Fruit fly (Drosophila melanogaster) whole organism, wandering third instar larva: ENCODE results near the gene Prosalpha4T1.
A peak's percentile ranks its signal among the peaks of the same experiment; 100 is the strongest.

Experiments
- Abd-B ChIP-seq: fragments of >200 bp; optimal IDR thresholded peaks from 2 replicates; lab custom pipeline; 2017; ENCODE audit warnings: missing biosample characterization, missing genetic modification characterization
- CG32264 ChIP-seq: fragments of 200-800 bp; sonication (Bioruptor generic); optimal IDR thresholded peaks from 2 replicates; lab custom pipeline; 2016; ENCODE audit warnings: missing biosample characterization, missing genetic modification characterization
- CG9705 ChIP-seq: fragments of 200-800 bp; sonication (Bioruptor generic); optimal IDR thresholded peaks from 2 replicates; lab custom pipeline; 2018; ENCODE audit warnings: missing biosample characterization, mild to moderate bottlenecking, missing genetic modification characterization
- CrebA ChIP-seq: fragments of 200-800 bp; sonication (Bioruptor generic); optimal IDR thresholded peaks from 2 replicates; lab custom pipeline; 2016; ENCODE audit warnings: missing biosample characterization, mild to moderate bottlenecking, missing genetic modification characterization, borderline replicate concordance
- Dfd ChIP-seq: fragments of >200 bp; optimal IDR thresholded peaks from 2 replicates; lab custom pipeline; 2017; ENCODE audit warnings: missing biosample characterization, missing genetic modification characterization
- Dif ChIP-seq: fragments of 200-275, 200-300 bp; sonication (Bioruptor generic); optimal IDR thresholded peaks from 2 replicates; lab custom pipeline; 2018; ENCODE audit warnings: missing biosample characterization, missing genetic modification characterization; ENCODE audit not compliant: partially characterized antibody
- GATAd ChIP-seq: sonication (Bioruptor generic); optimal IDR thresholded peaks from 2 replicates; lab custom pipeline; 2016; ENCODE audit warnings: missing biosample characterization, missing genetic modification characterization
- HLH106 ChIP-seq: fragments of 200-800 bp; optimal IDR thresholded peaks from 3 replicates; lab custom pipeline; 2019; ENCODE audit warnings: missing biosample characterization, mild to moderate bottlenecking, missing genetic modification characterization, moderate library complexity
- Hnf4 ChIP-seq: fragments of 200-800 bp; sonication (Bioruptor generic); optimal IDR thresholded peaks from 2 replicates; lab custom pipeline; 2016; ENCODE audit warnings: missing biosample characterization, mild to moderate bottlenecking, missing genetic modification characterization
- Hr78 ChIP-seq: fragments of >200 bp; optimal IDR thresholded peaks from 2 replicates; lab custom pipeline; 2017; ENCODE audit warnings: missing biosample characterization, missing genetic modification characterization
- Hr83 ChIP-seq: fragments of 200-300 bp; sonication (Bioruptor generic); optimal IDR thresholded peaks from 2 replicates; lab custom pipeline; 2016; ENCODE audit warnings: missing biosample characterization, mild to moderate bottlenecking, missing genetic modification characterization, moderate library complexity; ENCODE audit not compliant: poor library complexity, severe bottlenecking
- Jra ChIP-seq: sonication (Bioruptor generic); optimal IDR thresholded peaks from 2 replicates; lab custom pipeline; 2016; ENCODE audit warnings: missing biosample characterization, missing genetic modification characterization
- Mio ChIP-seq: sonication (Bioruptor generic); optimal IDR thresholded peaks from 2 replicates; lab custom pipeline; 2016; ENCODE audit warnings: missing biosample characterization, missing genetic modification characterization
- Myc ChIP-seq: fragments of >200 bp; optimal IDR thresholded peaks from 2 replicates; lab custom pipeline; 2017
- N ChIP-seq: fragments of >200 bp; optimal IDR thresholded peaks from 2 replicates; lab custom pipeline; 2018; ENCODE audit warnings: missing biosample characterization, missing external identifiers, missing genetic modification characterization
- OdsH ChIP-seq: fragments of 200-800 bp; sonication (Bioruptor generic); optimal IDR thresholded peaks from 2 replicates; lab custom pipeline; 2016; ENCODE audit warnings: missing biosample characterization, mild to moderate bottlenecking, missing genetic modification characterization
- Rel ChIP-seq, 2 experiments: fragments of 200-800 bp; sonication (Bioruptor generic) in 1 of 2; optimal IDR thresholded peaks; 2 replicates in 1 of 2; 3 replicates in 1 of 2; lab custom pipeline; 2016 to 2019; ENCODE audit warnings: mild to moderate bottlenecking in 2 of 2, missing biosample characterization in 2 of 2, missing genetic modification characterization in 2 of 2, moderate library complexity in 1 of 2
- Sp1 ChIP-seq: fragments of 200-800 bp; sonication (Bioruptor generic); optimal IDR thresholded peaks from 3 replicates; lab custom pipeline; 2019; ENCODE audit warnings: missing biosample characterization, mild to moderate bottlenecking, missing genetic modification characterization, moderate library complexity
- Vsx2 ChIP-seq: fragments of 200-300, 225-300 bp; sonication (Bioruptor generic); optimal IDR thresholded peaks from 2 replicates; lab custom pipeline; 2018; ENCODE audit warnings: missing biosample characterization, missing genetic modification characterization; ENCODE audit not compliant: partially characterized antibody
- br ChIP-seq: fragments of 200-800 bp; sonication (Bioruptor generic); optimal IDR thresholded peaks from 2 replicates; lab custom pipeline; 2016; ENCODE audit warnings: missing biosample characterization, missing genetic modification characterization
- brk ChIP-seq: fragments of 200-800 bp; sonication (Bioruptor generic); optimal IDR thresholded peaks from 2 replicates; lab custom pipeline; 2016; ENCODE audit warnings: missing biosample characterization, mild to moderate bottlenecking, missing genetic modification characterization
- dl ChIP-seq, 2 experiments: fragments of 175-275, 200-275 bp in 1 of 2; fragments of 200-275 bp in 1 of 2; sonication (Bioruptor generic); optimal IDR thresholded peaks; lab custom pipeline; 2018; ENCODE audit warnings: mild to moderate bottlenecking in 2 of 2, missing biosample characterization in 2 of 2, missing genetic modification characterization in 2 of 2, moderate library complexity in 2 of 2; ENCODE audit not compliant: partially characterized antibody in 2 of 2, insufficient read depth in 1 of 2
- dmrt93B ChIP-seq: fragments of 200-800 bp; sonication (Bioruptor generic); optimal IDR thresholded peaks from 2 replicates; lab custom pipeline; 2018; ENCODE audit warnings: missing biosample characterization, mild to moderate bottlenecking, missing genetic modification characterization
- dsf ChIP-seq: sonication (Bioruptor generic); optimal IDR thresholded peaks from 2 replicates; lab custom pipeline; 2016; ENCODE audit warnings: missing biosample characterization, missing genetic modification characterization, borderline replicate concordance
- ey ChIP-seq: fragments of 200-800 bp; sonication (Bioruptor generic); optimal IDR thresholded peaks from 2 replicates; lab custom pipeline; 2016; ENCODE audit warnings: missing biosample characterization, missing genetic modification characterization
- foxo ChIP-seq, 2 experiments: fragments of 200-800 bp; sonication (Bioruptor generic); optimal IDR thresholded peaks; 2 replicates in 1 of 2; 3 replicates in 1 of 2; lab custom pipeline; 2016 to 2017; ENCODE audit warnings: missing biosample characterization in 2 of 2, missing genetic modification characterization in 2 of 2
- fru ChIP-seq: fragments of 200-800 bp; sonication (Bioruptor generic); optimal IDR thresholded peaks from 3 replicates; lab custom pipeline; 2016; ENCODE audit warnings: missing biosample characterization, mild to moderate bottlenecking, missing genetic modification characterization
- h ChIP-seq: fragments of 200-800 bp; sonication (Bioruptor generic); optimal IDR thresholded peaks from 3 replicates; lab custom pipeline; 2016; ENCODE audit warnings: missing biosample characterization, mild to moderate bottlenecking, missing genetic modification characterization
- jim ChIP-seq: fragments of 175-275, 200-325 bp; sonication (Bioruptor generic); optimal IDR thresholded peaks from 2 replicates; lab custom pipeline; 2016; ENCODE audit warnings: missing biosample characterization, mild to moderate bottlenecking, missing genetic modification characterization
- lola ChIP-seq: fragments of >200 bp; optimal IDR thresholded peaks from 2 replicates; lab custom pipeline; 2017; ENCODE audit warnings: missing biosample characterization, missing genetic modification characterization
- pan ChIP-seq: fragments of >200 bp; optimal IDR thresholded peaks from 2 replicates; lab custom pipeline; 2017
- psq ChIP-seq: fragments of 200-800 bp; sonication (Bioruptor generic); optimal IDR thresholded peaks from 3 replicates; lab custom pipeline; 2017; ENCODE audit warnings: missing biosample characterization, mild to moderate bottlenecking, missing genetic modification characterization, moderate library complexity
- rgr ChIP-seq: fragments of 200-800 bp; sonication (Bioruptor generic); optimal IDR thresholded peaks from 3 replicates; lab custom pipeline; 2016; ENCODE audit warnings: missing biosample characterization, mild to moderate bottlenecking, missing genetic modification characterization
- sage ChIP-seq: fragments of 200-800 bp; sonication (Bioruptor generic); optimal IDR thresholded peaks from 2 replicates; lab custom pipeline; 2016; ENCODE audit warnings: missing biosample characterization, mild to moderate bottlenecking, missing genetic modification characterization
- sv ChIP-seq: fragments of 200-800 bp; sonication (Bioruptor generic); optimal IDR thresholded peaks from 3 replicates; lab custom pipeline; 2016; ENCODE audit warnings: missing biosample characterization, missing genetic modification characterization
- tai ChIP-seq: sonication (Bioruptor generic); optimal IDR thresholded peaks from 2 replicates; lab custom pipeline; 2016; ENCODE audit warnings: missing biosample characterization, missing genetic modification characterization
- usp ChIP-seq: fragments of >200 bp; optimal IDR thresholded peaks from 2 replicates; lab custom pipeline; 2017; ENCODE audit warnings: missing biosample characterization, missing genetic modification characterization
- woc ChIP-seq: sonication (Bioruptor generic); optimal IDR thresholded peaks from 2 replicates; lab custom pipeline; 2016; ENCODE audit warnings: missing biosample characterization, mild to moderate bottlenecking, missing genetic modification characterization

The Prosalpha4T1 gene

DNA sequence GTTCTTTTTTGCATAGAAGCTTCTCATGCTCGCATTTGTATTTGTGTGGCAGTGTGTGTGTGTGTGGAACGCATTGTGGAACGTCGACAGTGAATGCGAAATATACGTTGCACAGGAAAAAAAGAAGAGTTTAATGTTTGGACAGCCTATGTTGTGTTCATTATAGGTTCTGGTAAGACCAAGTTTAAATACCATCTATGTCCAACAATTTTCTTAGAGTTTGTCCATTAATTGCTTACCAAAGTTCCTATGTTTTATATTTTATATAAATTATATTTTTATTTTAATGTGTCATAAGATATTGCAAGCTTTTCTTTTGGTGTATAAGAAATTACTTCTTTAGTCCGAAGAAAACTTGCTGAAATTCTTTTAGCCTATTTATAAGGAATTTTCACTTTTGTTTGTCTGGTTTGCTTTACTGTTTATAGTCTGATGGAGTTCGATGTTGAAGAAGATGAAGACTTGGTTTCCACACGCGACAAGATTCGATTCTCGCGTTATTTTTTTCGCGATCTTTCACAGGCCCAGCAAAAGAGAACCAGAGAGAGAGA is 33.3 kb upstream of the Prosalpha4T1 start:
- peak in 1 of 2 experiments; percentile 91 for TF ChIP-seq foxo (GFP tag; optimal IDR thresholded peaks at IDR 0.05; lab: Kevin White, UChicago)
- TF ChIP-seq sv (GFP tag; lab: Kevin White, UChicago), result no peak
- no peak for TF ChIP-seq lola
- TF ChIP-seq ey, result peak; percentile 72
- peak; percentile 91 for TF ChIP-seq rgr (GFP tag; lab: Kevin White, UChicago)
- TF ChIP-seq CG9705 (GFP tag; lab: Kevin White, UChicago), result peak; percentile 67
- TF ChIP-seq Jra (GFP tag; lab: Kevin White, UChicago), result no peak
- TF ChIP-seq usp (GFP tag; lab: Kevin White, UChicago), result no peak
- peak; percentile 56 for TF ChIP-seq sage (GFP tag; lab: Kevin White, UChicago)
- no peak for TF ChIP-seq GATAd (GFP tag; lab: Kevin White, UChicago)
- TF ChIP-seq Sp1 (GFP tag; lab: Kevin White, UChicago), result peak; percentile 89
- TF ChIP-seq brk (GFP tag; lab: Kevin White, UChicago), result no peak
- TF ChIP-seq dmrt93B, result peak; percentile 82
- TF ChIP-seq fru, result peak; percentile 82
- TF ChIP-seq h (GFP tag; lab: Kevin White, UChicago), result peak; percentile 78
- TF ChIP-seq HLH106 (tag; lab: Kevin White, UChicago), result peak; percentile 89
- TF ChIP-seq woc (GFP tag; lab: Kevin White, UChicago), result peak; percentile 48
- TF ChIP-seq psq (GFP tag; lab: Kevin White, UChicago), result peak; percentile 79
- peak; percentile 6 for TF ChIP-seq Hnf4
- TF ChIP-seq OdsH, result peak; percentile 71
- no peak for TF ChIP-seq CG32264
- TF ChIP-seq jim (GFP tag; lab: Kevin White, UChicago), result no peak
- peak; percentile 58 for TF ChIP-seq br (GFP tag; lab: Kevin White, UChicago)
- no peak for TF ChIP-seq Rel (GFP tag; optimal IDR thresholded peaks at IDR 0.05; lab: Kevin White, UChicago)
- TF ChIP-seq Rel (tag; optimal IDR thresholded peaks at IDR 0.05; lab: Kevin White, UChicago), result peak; percentile 36
- TF ChIP-seq, all 38 proteins: peak for 16

DNA sequence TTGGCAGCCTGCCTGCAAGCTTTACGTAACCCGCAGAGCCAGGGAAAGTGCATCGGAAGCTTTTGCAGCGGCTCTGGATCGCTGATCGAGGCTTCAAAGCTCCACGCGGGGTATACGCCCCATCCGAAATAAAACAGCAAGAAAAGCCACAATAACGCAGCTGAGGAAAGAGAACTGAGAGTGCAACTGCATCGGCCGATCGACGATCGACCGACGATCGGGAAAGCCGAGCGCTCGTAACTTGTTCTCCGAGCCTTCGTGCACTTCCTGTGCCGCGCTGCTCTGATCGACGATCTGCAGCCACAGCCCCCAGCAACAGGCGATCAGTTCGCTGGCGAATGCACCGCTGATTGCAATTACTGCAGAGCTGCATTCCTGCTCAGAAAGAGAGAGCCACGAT is 31.1 kb upstream of the Prosalpha4T1 start:
- TF ChIP-seq GATAd (GFP tag; lab: Kevin White, UChicago) (no peak), pan (lab: Kevin White, UChicago) (no peak), tai (GFP tag; lab: Kevin White, UChicago) (no peak), Myc (lab: Kevin White, UChicago) (no peak), usp (GFP tag; lab: Kevin White, UChicago) (no peak), Mio (GFP tag; lab: Kevin White, UChicago) (no peak), dmrt93B (no peak), CrebA (GFP tag; lab: Kevin White, UChicago) (peak; percentile 55), N (no peak), OdsH (no peak), Hr78 (GFP tag; lab: Kevin White, UChicago) (no peak), h (GFP tag; lab: Kevin White, UChicago) (peak; percentile 43), psq (GFP tag; lab: Kevin White, UChicago) (peak; percentile 65), Vsx2 (GFP tag; lab: Kevin White, UChicago) (peak; percentile 33), sage (GFP tag; lab: Kevin White, UChicago) (peak; percentile 21), br (GFP tag; lab: Kevin White, UChicago) (peak; percentile 36), ey (peak; percentile 7), Dif (GFP tag; lab: Kevin White, UChicago) (peak; percentile 70), Rel (GFP tag; optimal IDR thresholded peaks at IDR 0.05; lab: Kevin White, UChicago) (peak; percentile 53), Rel (tag; optimal IDR thresholded peaks at IDR 0.05; lab: Kevin White, UChicago) (peak; percentile 58), Sp1 (GFP tag; lab: Kevin White, UChicago) (peak; percentile 50), HLH106 (tag; lab: Kevin White, UChicago) (no peak), lola (no peak), jim (GFP tag; lab: Kevin White, UChicago) (no peak), Abd-B (GFP tag; lab: Kevin White, UChicago) (no peak), foxo (GFP tag; optimal IDR thresholded peaks at IDR 0.05; lab: Kevin White, UChicago) (peak in 1 of 2 experiments; percentile 6), rgr (GFP tag; lab: Kevin White, UChicago) (peak; percentile 42), Hr83 (peak; percentile 44), CG9705 (GFP tag; lab: Kevin White, UChicago) (no peak), brk (GFP tag; lab: Kevin White, UChicago) (no peak), dsf (GFP tag; lab: Kevin White, UChicago) (peak; percentile 17), Hnf4 (peak; percentile 3), CG32264 (no peak), woc (GFP tag; lab: Kevin White, UChicago) (peak; percentile 3), sv (GFP tag; lab: Kevin White, UChicago) (no peak), dl (GFP tag; optimal IDR thresholded peaks at IDR 0.05; lab: Kevin White, UChicago; ENCODE audit: insufficient read depth in 1 of 2, partially characterized antibody in 2 of 2) (no peak), fru (peak; percentile 59), Dfd (no peak), Jra (GFP tag; lab: Kevin White, UChicago) (peak; percentile 31)
